Worm (Caenorhabditis elegans): Measurements from ENCODE around the gene atf-7.

DNA sequence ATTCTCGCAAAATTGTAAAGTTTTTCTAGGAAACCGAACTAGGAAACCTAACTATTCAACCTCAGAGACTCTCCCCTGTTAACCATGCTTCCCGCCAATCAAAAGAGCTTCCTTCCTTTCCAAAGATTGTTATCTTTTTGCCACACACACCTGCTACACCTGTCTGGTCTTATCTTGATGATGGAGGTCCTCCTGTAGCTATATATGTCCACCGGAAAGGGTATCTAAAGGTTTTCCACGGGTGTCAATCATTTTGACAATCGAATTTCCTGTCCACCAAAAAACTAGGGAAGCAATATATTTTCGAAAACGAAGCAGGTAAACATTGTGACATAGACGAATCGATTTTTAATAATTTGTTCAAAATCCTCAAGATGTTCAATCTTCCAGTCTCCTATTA is 45.1 kb downstream of the atf-7 start:
- TF ChIP-seq T22C8.4 (GFP tag; IDR thresholded peaks at IDR 0.05) (no peak), ztf-23 (GFP tag; IDR thresholded peaks at IDR 0.05) (no peak)

Measured in whole organism, midembryonic.